Worm (Caenorhabditis elegans): ENCODE results near the gene C54E10.11.

DNA sequence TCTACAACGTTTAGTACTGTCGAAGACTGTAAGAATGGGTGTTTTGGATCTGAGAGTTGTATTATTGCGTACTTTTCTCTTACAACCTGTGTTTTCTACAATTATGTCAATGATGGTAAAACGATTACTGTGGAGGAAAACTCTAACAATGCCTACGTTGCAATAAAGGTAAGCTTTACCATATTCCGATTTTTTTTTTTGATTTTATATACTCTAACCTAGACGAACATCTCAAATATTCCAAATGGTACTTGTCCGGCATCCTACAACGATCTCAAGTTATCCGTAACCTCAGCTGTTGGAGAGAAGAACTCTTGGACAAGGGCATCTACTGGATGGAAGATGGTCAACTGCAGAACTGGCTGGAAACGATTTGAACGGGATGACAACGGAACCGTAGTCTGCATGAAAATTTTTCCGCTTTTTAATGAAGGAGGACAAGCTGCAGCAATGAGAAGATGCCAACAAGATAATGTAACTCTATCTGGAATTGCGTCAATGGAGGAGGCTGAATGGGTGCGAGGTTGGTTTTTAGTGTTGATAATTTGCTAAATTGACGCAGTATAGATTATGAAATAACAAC, 30.1 kb downstream of the C54E10.11 start:
- TF ChIP-seq nhr-76 (tag; optimal IDR thresholded peaks at IDR 0.05) (no peak), nhr-237 (tag; optimal IDR thresholded peaks at IDR 0.05) (no peak), ces-1 (GFP tag; optimal IDR thresholded peaks at IDR 0.05) (no peak), mep-1 (tag; optimal IDR thresholded peaks at IDR 0.05) (no peak), pha-4 (tag; optimal IDR thresholded peaks at IDR 0.05) (no peak), drap-1 (GFP tag; optimal IDR thresholded peaks at IDR 0.05) (no peak), elt-3 (tag; optimal IDR thresholded peaks at IDR 0.05) (no peak), lsy-2 (tag; optimal IDR thresholded peaks at IDR 0.05) (no peak), elt-1 (tag; optimal IDR thresholded peaks at IDR 0.05; ENCODE audit: borderline replicate concordance, insufficient read depth) (no peak), nhr-28 (tag; optimal IDR thresholded peaks at IDR 0.05) (no peak), unc-62 (GFP tag; optimal IDR thresholded peaks at IDR 0.05) (no peak), mls-2 (tag; optimal IDR thresholded peaks at IDR 0.05) (no peak), unc-120 (tag; optimal IDR thresholded peaks at IDR 0.05; ENCODE audit: poor library complexity, severe bottlenecking) (no peak)
